Worm (Caenorhabditis elegans) whole organism, dauer: ENCODE results near the gene F11D5.5.

ENCODE experiments used
- unc-62 ChIP-seq: sonication (generic microtip); optimal IDR thresholded peaks from 2 replicates; lab custom pipeline; 2017; ENCODE audit warnings: missing biosample characterization, missing genetic modification reagents, missing genetic modification characterization

F11D5.5 gene

ce11 chrX:3343620-3344197, 41.8 kb downstream of the F11D5.5 start:
- no peak for TF ChIP-seq unc-62

- TF ChIP-seq unc-62: no peak
Observed at ce11 chrX:3347904-3348441, 46.1 kb downstream of the F11D5.5 start, which contains the start of gene ZK816.3. TSS of gene ZK816.3 (plus strand) at chrX:3348391.

- no peak for TF ChIP-seq unc-62
Observed at ce11 chrX:3350306-3350705, 48.4 kb downstream of the F11D5.5 start, which contains the start of gene nspg-4. TSS of gene nspg-4 (minus strand) at chrX:3350406.

- TF ChIP-seq unc-62: no peak
Observed at ce11 chrX:3351526-3351925, 49.7 kb downstream of the F11D5.5 start, which contains the start of gene ZK816.1. TSS of gene ZK816.1 (plus strand) at chrX:3351712.
